Worm (Caenorhabditis elegans) whole organism, L2 larva: ENCODE measurements around the gene Y42G9A.3.
"Not testable (repeated sequence)": the region's sequence is repeated elsewhere in the genome, so short reads cannot be mapped to it uniquely, and the experiment has no call there.

Experiments used
- R02D3.7 ChIP-seq: fragments of 150-350 bp; optimal IDR thresholded peaks from 2 replicates; lab custom pipeline; 2014; ENCODE audit warnings: missing biosample characterization, missing genetic modification characterization
- alr-1 ChIP-seq: fragments of 150-350 bp; optimal IDR thresholded peaks from 2 replicates; lab custom pipeline; 2014; ENCODE audit warnings: missing biosample characterization, missing genetic modification characterization
- blmp-1 ChIP-seq: sonication (generic microtip); optimal IDR thresholded peaks from 2 replicates; lab custom pipeline; 2017; ENCODE audit warnings: missing genetic modification characterization, mild to moderate bottlenecking, missing compliant biosample characterization, antibody characterized with exemption, moderate library complexity; ENCODE audit not compliant: insufficient read depth
- ceh-82 ChIP-seq: fragments of 150-350 bp; optimal IDR thresholded peaks from 2 replicates; lab custom pipeline; 2014; ENCODE audit warnings: missing biosample characterization, missing genetic modification characterization
- egl-27 ChIP-seq: sonication (generic microtip); optimal IDR thresholded peaks from 3 replicates; lab custom pipeline; 2017; ENCODE audit warnings: missing biosample characterization, missing genetic modification reagents, missing genetic modification characterization
- lin-13 ChIP-seq: fragments of 150-350 bp; optimal IDR thresholded peaks from 2 replicates; lab custom pipeline; 2014; ENCODE audit warnings: missing biosample characterization, missing genetic modification reagents, missing genetic modification characterization
- mdl-1 ChIP-seq, 2 experiments: fragments of 150-350 bp in 1 of 2; sonication (generic microtip) in 1 of 2; optimal IDR thresholded peaks; 2 replicates each; lab custom pipeline; 2017; ENCODE audit warnings: missing biosample characterization in 2 of 2, missing genetic modification characterization in 2 of 2
- nhr-12 ChIP-seq: fragments of 150-350 bp; optimal IDR thresholded peaks from 2 replicates; lab custom pipeline; 2014; ENCODE audit warnings: missing biosample characterization, missing genetic modification characterization
- nhr-237 ChIP-seq: fragments of 150-350 bp; optimal IDR thresholded peaks from 2 replicates; lab custom pipeline; 2014; ENCODE audit warnings: missing biosample characterization, missing genetic modification characterization
- nhr-77 ChIP-seq: fragments of 150-350 bp; optimal IDR thresholded peaks from 2 replicates; lab custom pipeline; 2014; ENCODE audit warnings: missing biosample characterization, missing genetic modification characterization
- sem-4 ChIP-seq: fragments of 150-350 bp; optimal IDR thresholded peaks from 2 replicates; lab custom pipeline; 2014; ENCODE audit warnings: missing biosample characterization, missing genetic modification reagents, missing genetic modification characterization
- skn-1 ChIP-seq: sonication (generic microtip); optimal IDR thresholded peaks from 2 replicates; lab custom pipeline; 2017; ENCODE audit warnings: missing biosample characterization, missing genetic modification characterization
- unc-62 ChIP-seq: fragments of 150-350 bp; optimal IDR thresholded peaks from 2 replicates; lab custom pipeline; 2014; ENCODE audit warnings: missing biosample characterization, missing genetic modification reagents, missing genetic modification characterization

DNA sequence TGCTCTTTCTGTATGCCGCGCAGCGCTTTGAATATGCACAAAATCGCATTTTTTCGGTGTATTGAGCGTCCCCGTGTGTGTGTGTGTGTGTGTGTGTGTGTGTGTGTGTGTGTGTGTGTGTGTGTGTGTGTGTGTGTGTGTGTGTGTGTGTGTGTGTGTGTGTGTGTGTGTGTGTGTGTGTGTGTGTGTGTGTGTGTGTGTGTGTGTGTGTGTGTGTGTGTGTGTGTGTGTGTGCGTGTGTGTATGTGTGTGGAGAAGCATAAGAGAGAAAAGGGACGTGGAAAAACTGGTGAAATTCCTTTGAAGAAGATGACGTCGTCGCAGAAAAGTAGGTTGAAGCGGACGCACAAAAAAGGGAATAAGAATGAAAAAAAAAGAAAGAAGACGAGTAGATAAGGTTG, 12.7 kb upstream of the Y42G9A.3 start:
- not testable (repeated sequence) for TF ChIP-seq egl-27; sem-4 (tag; lab: Kevin White, UChicago); R02D3.7 (tag; lab: Kevin White, UChicago); unc-62 (GFP tag; lab: Kevin White, UChicago); blmp-1 (tag; lab: Kevin White, UChicago); skn-1; nhr-77 (tag; lab: Kevin White, UChicago); ceh-82; nhr-12 (tag; lab: Kevin White, UChicago); alr-1 (tag; lab: Kevin White, UChicago); nhr-237
- TF ChIP-seq mdl-1 (tag; optimal IDR thresholded peaks at IDR 0.05; lab: Kevin White, UChicago) (peak in 1 of 2 experiments; percentile 0), lin-13 (GFP tag; lab: Kevin White, UChicago) (peak; percentile 35)
